Worm (Caenorhabditis elegans) whole organism, L1 larva: ENCODE data around the gene T05G5.4.

ENCODE experiments used
- C04F5.9 ChIP-seq: sonication (generic microtip); optimal IDR thresholded peaks from 2 replicates; lab custom pipeline; 2016; ENCODE audit warnings: missing genetic modification characterization, missing compliant biosample characterization
- C16A3.4 ChIP-seq: fragments of 150-350 bp; optimal IDR thresholded peaks from 2 replicates; lab custom pipeline; 2014; ENCODE audit warnings: missing biosample characterization, missing genetic modification characterization
- F16B12.6 ChIP-seq: fragments of 150-350 bp; optimal IDR thresholded peaks from 2 replicates; lab custom pipeline; 2014; ENCODE audit warnings: missing biosample characterization, missing genetic modification characterization
- aha-1 ChIP-seq: fragments of 150-350 bp; optimal IDR thresholded peaks from 2 replicates; lab custom pipeline; 2014; ENCODE audit warnings: missing biosample characterization, missing genetic modification characterization
- alr-1 ChIP-seq: fragments of 200-800 bp; sonication (Bioruptor generic); optimal IDR thresholded peaks from 2 replicates; lab custom pipeline; 2018; ENCODE audit warnings: borderline replicate concordance, mild to moderate bottlenecking, missing genetic modification characterization, missing compliant biosample characterization
- aly-2 ChIP-seq: fragments of 150-350 bp; optimal IDR thresholded peaks from 2 replicates; lab custom pipeline; 2014; ENCODE audit warnings: missing biosample characterization, missing genetic modification characterization
- blmp-1 ChIP-seq: fragments of 150-350 bp; optimal IDR thresholded peaks from 2 replicates; lab custom pipeline; 2014; ENCODE audit warnings: missing biosample characterization, missing genetic modification characterization
- ceh-82 ChIP-seq, 3 experiments: fragments of 150-350 bp in 1 of 3; sonication (generic microtip) in 2 of 3; optimal IDR thresholded peaks; 2 replicates each; lab custom pipeline; 2014 to 2017; ENCODE audit warnings: missing biosample characterization in 3 of 3, missing genetic modification characterization in 3 of 3
- ceh-88 ChIP-seq: fragments of 200-800 bp; sonication (Bioruptor generic); IDR thresholded peaks from 2 replicates; pipeline ENCODE4 v1.3.6; 2022; ENCODE audit warnings: missing genetic modification characterization, missing compliant biosample characterization
- ceh-90 ChIP-seq: sonication (generic microtip); optimal IDR thresholded peaks from 2 replicates; lab custom pipeline; 2016; ENCODE audit warnings: missing genetic modification characterization, missing compliant biosample characterization
- ces-1 ChIP-seq: fragments of 150-350 bp; optimal IDR thresholded peaks from 2 replicates; lab custom pipeline; 2014; ENCODE audit warnings: missing biosample characterization, missing genetic modification reagents, missing genetic modification characterization
- dsc-1 ChIP-seq: sonication (generic microtip); optimal IDR thresholded peaks from 2 replicates; lab custom pipeline; 2016; ENCODE audit warnings: mild to moderate bottlenecking, missing genetic modification characterization, missing compliant biosample characterization
- efl-1 ChIP-seq, 4 experiments: fragments of 150-350 bp; optimal IDR thresholded peaks in 3 of 4; peaks in 1 of 4; 1 replicate in 1 of 4; 2 replicates in 3 of 4; lab custom pipeline; 2014; ENCODE audit warnings: missing biosample characterization in 2 of 4, missing genetic modification characterization in 2 of 4, missing genetic modification reagents in 2 of 4
- egl-13 ChIP-seq: sonication (generic microtip); optimal IDR thresholded peaks from 2 replicates; lab custom pipeline; 2016; ENCODE audit warnings: missing genotype, missing genetic modification reagents, missing genetic modification characterization, missing compliant biosample characterization
- egl-27 ChIP-seq, 2 experiments: fragments of 150-350 bp in 1 of 2; sonication (generic microtip); optimal IDR thresholded peaks; 3 replicates each; lab custom pipeline; 2017 to 2018; ENCODE audit warnings: missing biosample characterization in 2 of 2, missing genetic modification characterization in 2 of 2, missing genetic modification reagents in 2 of 2
- elt-2 ChIP-seq: sonication (generic microtip); optimal IDR thresholded peaks from 2 replicates; lab custom pipeline; 2016; ENCODE audit warnings: missing genetic modification characterization, mild to moderate bottlenecking, inconsistent platforms, missing compliant biosample characterization, missing genetic modification reagents
- elt-3 ChIP-seq, 6 experiments: fragments of 150-350 bp in 1 of 6; sonication (generic microtip); optimal IDR thresholded peaks; 2 replicates each; lab custom pipeline; 2017 to 2018; ENCODE audit warnings: missing biosample characterization in 6 of 6, missing genetic modification characterization in 6 of 6, inconsistent platforms in 1 of 6
- fkh-10 ChIP-seq: sonication (generic microtip); optimal IDR thresholded peaks from 2 replicates; lab custom pipeline; 2017; ENCODE audit warnings: missing biosample characterization, missing genetic modification reagents, missing genetic modification characterization
- fos-1 ChIP-seq: fragments of 150-350 bp; optimal IDR thresholded peaks from 2 replicates; lab custom pipeline; 2014; ENCODE audit warnings: missing biosample characterization, missing genetic modification characterization
- grh-1 ChIP-seq: fragments of 200-800 bp; sonication (Bioruptor generic); IDR thresholded peaks from 2 replicates; pipeline ENCODE4 v1.3.6; 2022; ENCODE audit warnings: missing genetic modification reagents, missing genetic modification characterization, missing compliant biosample characterization
- hlh-17 ChIP-seq: fragments of 200-800 bp; sonication (Bioruptor generic); optimal IDR thresholded peaks from 2 replicates; lab custom pipeline; 2018; ENCODE audit warnings: missing genetic modification characterization, mild to moderate bottlenecking, missing compliant biosample characterization, moderate library complexity, borderline replicate concordance
- hpl-2 ChIP-seq: fragments of 150-350 bp; optimal IDR thresholded peaks from 2 replicates; lab custom pipeline; 2014; ENCODE audit warnings: missing biosample characterization, missing genetic modification reagents, missing genetic modification characterization
- lin-15B ChIP-seq: fragments of 150-350 bp; sonication (generic microtip); optimal IDR thresholded peaks from 3 replicates; lab custom pipeline; 2014; ENCODE audit warnings: missing biosample characterization, missing genetic modification characterization
- lin-35 ChIP-seq, 2 experiments: fragments of 150-350 bp; optimal IDR thresholded peaks; 2 replicates each; lab custom pipeline; 2014; ENCODE audit warnings: missing biosample characterization in 2 of 2, missing genetic modification characterization in 2 of 2, missing genetic modification reagents in 2 of 2
- lin-39 ChIP-seq: fragments of 150-350 bp; optimal IDR thresholded peaks from 2 replicates; lab custom pipeline; 2014; ENCODE audit warnings: missing biosample characterization, missing genetic modification reagents, missing genetic modification characterization
- lir-3 ChIP-seq: sonication (generic microtip); optimal IDR thresholded peaks from 2 replicates; lab custom pipeline; 2016; ENCODE audit warnings: mild to moderate bottlenecking, missing genetic modification characterization, moderate library complexity, missing compliant biosample characterization; ENCODE audit not compliant: poor library complexity
- lsy-2 ChIP-seq, 2 experiments: fragments of 150-350 bp; optimal IDR thresholded peaks; 2 replicates each; lab custom pipeline; 2014; ENCODE audit warnings: missing biosample characterization in 2 of 2, missing genetic modification characterization in 2 of 2
- mdl-1 ChIP-seq, 2 experiments: fragments of 150-350 bp; optimal IDR thresholded peaks; 2 replicates each; lab custom pipeline; 2014 to 2017; ENCODE audit warnings: missing biosample characterization in 2 of 2, missing genetic modification characterization in 2 of 2, inconsistent platforms in 1 of 2
- mef-2 ChIP-seq: fragments of 150-350 bp; optimal IDR thresholded peaks from 2 replicates; lab custom pipeline; 2014; ENCODE audit warnings: missing biosample characterization, missing genetic modification characterization
- mep-1 ChIP-seq: fragments of 150-350 bp; optimal IDR thresholded peaks from 2 replicates; lab custom pipeline; 2014; ENCODE audit warnings: missing biosample characterization, missing genetic modification characterization
- nhr-11 ChIP-seq: fragments of 150-350 bp; optimal IDR thresholded peaks from 2 replicates; lab custom pipeline; 2014; ENCODE audit warnings: missing biosample characterization, missing genetic modification characterization
- nhr-19 ChIP-seq: fragments of 200-800 bp; sonication (Bioruptor generic); conservative IDR thresholded peaks from 2 replicates; pipeline ENCODE4 v1.3.6; 2022; ENCODE audit warnings: missing genetic modification characterization, missing compliant biosample characterization
- nhr-20 ChIP-seq: sonication (generic microtip); optimal IDR thresholded peaks from 2 replicates; lab custom pipeline; 2016; ENCODE audit warnings: mild to moderate bottlenecking, missing genetic modification characterization, missing compliant biosample characterization
- nhr-237 ChIP-seq: fragments of 150-350 bp; optimal IDR thresholded peaks from 2 replicates; lab custom pipeline; 2014; ENCODE audit warnings: missing biosample characterization, missing genetic modification characterization
- nhr-71 ChIP-seq: sonication (generic microtip); optimal IDR thresholded peaks from 2 replicates; lab custom pipeline; 2016; ENCODE audit warnings: mild to moderate bottlenecking, missing genetic modification characterization, moderate library complexity, missing compliant biosample characterization
- nhr-76 ChIP-seq: sonication (generic microtip); optimal IDR thresholded peaks from 2 replicates; lab custom pipeline; 2017; ENCODE audit warnings: missing biosample characterization, missing genetic modification characterization
- nhr-77 ChIP-seq: fragments of 150-350 bp; optimal IDR thresholded peaks from 2 replicates; lab custom pipeline; 2014; ENCODE audit warnings: missing biosample characterization, missing genetic modification characterization
- nhr-85 ChIP-seq: sonication (generic microtip); peaks from one replicate; lab custom pipeline; 2016; ENCODE audit warnings: missing genetic modification characterization, inconsistent platforms, missing compliant biosample characterization
- nhr-90 ChIP-seq: sonication (generic microtip); optimal IDR thresholded peaks from 2 replicates; lab custom pipeline; 2016; ENCODE audit warnings: mild to moderate bottlenecking, missing genetic modification characterization, missing compliant biosample characterization; ENCODE audit not compliant: poor library complexity
- pqm-1 ChIP-seq: sonication (generic microtip); optimal IDR thresholded peaks from 3 replicates; lab custom pipeline; 2017; ENCODE audit warnings: missing biosample characterization, missing genetic modification characterization
- skn-1 ChIP-seq: fragments of 150-350 bp; optimal IDR thresholded peaks from 2 replicates; lab custom pipeline; 2014; ENCODE audit warnings: missing biosample characterization, missing genetic modification characterization
- snu-23 ChIP-seq: sonication (generic microtip); optimal IDR thresholded peaks from 2 replicates; lab custom pipeline; 2016; ENCODE audit warnings: missing genetic modification characterization, missing compliant biosample characterization
- sptf-1 ChIP-seq: fragments of 150-350 bp; optimal IDR thresholded peaks from 2 replicates; lab custom pipeline; 2014; ENCODE audit warnings: missing biosample characterization, missing genetic modification characterization
- tlp-1 ChIP-seq: fragments of 150-350 bp; optimal IDR thresholded peaks from 2 replicates; lab custom pipeline; 2014; ENCODE audit warnings: missing biosample characterization, missing genetic modification characterization
- unc-30 ChIP-seq: sonication (generic microtip); optimal IDR thresholded peaks from 2 replicates; lab custom pipeline; 2017; ENCODE audit warnings: missing biosample characterization, missing genetic modification characterization
- unc-62 ChIP-seq: fragments of 150-350 bp; optimal IDR thresholded peaks from 2 replicates; lab custom pipeline; 2014; ENCODE audit warnings: missing biosample characterization, missing genetic modification reagents, missing genetic modification characterization
- unc-86 ChIP-seq: sonication (generic microtip); optimal IDR thresholded peaks from 2 replicates; lab custom pipeline; 2016; ENCODE audit warnings: missing genetic modification characterization, missing compliant biosample characterization
- vab-15 ChIP-seq: sonication (generic microtip); optimal IDR thresholded peaks from 2 replicates; lab custom pipeline; 2017; ENCODE audit warnings: missing genotype, mild to moderate bottlenecking, missing genetic modification characterization, missing compliant biosample characterization
- zag-1 ChIP-seq: fragments of 150-350 bp; optimal IDR thresholded peaks from 2 replicates; lab custom pipeline; 2014; ENCODE audit warnings: missing biosample characterization, missing genetic modification characterization
- zip-4 ChIP-seq: fragments of 200-800 bp; sonication (Bioruptor generic); optimal IDR thresholded peaks from 2 replicates; lab custom pipeline; 2018; ENCODE audit warnings: mild to moderate bottlenecking, missing genetic modification characterization, moderate library complexity, missing compliant biosample characterization
- ztf-11 ChIP-seq, 2 experiments: sonication (generic microtip); optimal IDR thresholded peaks; 2 replicates each; lab custom pipeline; 2016 to 2017; ENCODE audit warnings: missing genetic modification characterization in 2 of 2, missing biosample characterization in 1 of 2, missing compliant biosample characterization in 1 of 2
- ztf-4 ChIP-seq: fragments of 150-350 bp; optimal IDR thresholded peaks from 2 replicates; lab custom pipeline; 2014; ENCODE audit warnings: missing biosample characterization, missing genetic modification characterization

The T05G5.4 gene

ce11 chrIII:9780665-9781304 lies 32.1 kb downstream of the T05G5.4 start, which contains the start of gene vha-1 (continued):
- TF ChIP-seq blmp-1 (peak; percentile 57), sptf-1 (no peak), zag-1 (no peak), aly-2 (tag; lab: Kevin White, UChicago) (peak; percentile 25), lin-39 (tag; lab: Kevin White, UChicago) (no peak), ceh-90 (tag; lab: Kevin White, UChicago) (no peak), unc-86 (tag; lab: Kevin White, UChicago) (peak; percentile 55), ces-1 (no peak), nhr-11 (tag; lab: Kevin White, UChicago) (no peak), unc-30 (no peak), F16B12.6 (tag; lab: Kevin White, UChicago) (peak; percentile 64), egl-27 (tag; optimal IDR thresholded peaks at IDR 0.05; lab: Kevin White, UChicago) (no peak), nhr-90 (tag; lab: Kevin White, UChicago) (peak; percentile 71), egl-13 (tag; lab: Kevin White, UChicago) (peak; percentile 48), nhr-19 (GFP tag; lab: Robert Waterston, UW) (peak; percentile 53), lin-35 (GFP tag; optimal IDR thresholded peaks at IDR 0.05; lab: Kevin White, UChicago) (peak; percentile 88 to 91), fos-1 (peak; percentile 61), unc-62 (no peak), elt-3 (tag; optimal IDR thresholded peaks at IDR 0.05; lab: Kevin White, UChicago) (peak in 4 of 6 experiments; percentile 11 to 92 (median 79)), ztf-4 (no peak), nhr-71 (peak; percentile 90), vab-15 (tag; lab: Kevin White, UChicago) (peak; percentile 24), aha-1 (tag; lab: Kevin White, UChicago) (no peak), C04F5.9 (tag; lab: Kevin White, UChicago) (no peak), C16A3.4 (peak; percentile 91), grh-1 (GFP tag; lab: Robert Waterston, UW) (peak; percentile 52), lin-15B (peak; percentile 95), dsc-1 (no peak), mdl-1 (tag; optimal IDR thresholded peaks at IDR 0.05; lab: Kevin White, UChicago) (peak in 1 of 2 experiments; percentile 81), alr-1 (tag; lab: Kevin White, UChicago) (no peak), pqm-1 (tag; lab: Kevin White, UChicago) (no peak), hlh-17 (GFP tag; lab: Kevin White, UChicago) (no peak), hpl-2 (GFP tag; lab: Kevin White, UChicago) (peak; percentile 41), nhr-85 (tag; lab: Kevin White, UChicago) (peak; percentile 85), skn-1 (tag; lab: Kevin White, UChicago) (peak; percentile 91), elt-2 (tag; lab: Kevin White, UChicago) (no peak), nhr-76 (tag; lab: Kevin White, UChicago) (no peak), tlp-1 (no peak), lsy-2 (tag; optimal IDR thresholded peaks at IDR 0.05; lab: Kevin White, UChicago) (peak; percentile 86 to 97), fkh-10 (GFP tag; lab: Kevin White, UChicago) (peak; percentile 2), nhr-20 (tag; lab: Kevin White, UChicago) (peak; percentile 88), nhr-237 (peak; percentile 84), ztf-11 (tag; optimal IDR thresholded peaks at IDR 0.05; lab: Kevin White, UChicago) (peak in 1 of 2 experiments; percentile 18), ceh-82 (tag; optimal IDR thresholded peaks at IDR 0.05; lab: Kevin White, UChicago) (peak; percentile 74 to 95 (median 83)), snu-23 (GFP tag; lab: Kevin White, UChicago) (peak; percentile 94), nhr-77 (peak; percentile 90), lir-3 (tag; lab: Kevin White, UChicago) (peak; percentile 34), mef-2 (no peak), ceh-88 (no peak; the same call in 1 of the 2 replicates), zip-4 (no peak), mep-1 (tag; lab: Kevin White, UChicago) (peak; percentile 87), efl-1 (optimal IDR thresholded peaks at IDR 0.05; lab: Kevin White, UChicago) (peak; percentile 79 to 89), efl-1 (GFP tag; optimal IDR thresholded peaks at IDR 0.05 in 1 of 2; lab: Kevin White, UChicago) (peak; percentile 79 to 94)
